Worm (Caenorhabditis elegans) whole organism, mixed stage, embryonic: ENCODE data around the gene C17H11.5.
A peak's percentile ranks its signal among the peaks of the same experiment; 100 is the strongest.

Experiments
- M03D4.4 ChIP-seq: sonication (generic microtip); optimal IDR thresholded peaks from 2 replicates; lab custom pipeline; 2017; ENCODE audit warnings: mild to moderate bottlenecking, missing genetic modification characterization, missing compliant biosample characterization
- bed-3 ChIP-seq: fragments of 200-800 bp; sonication (Bioruptor generic); optimal IDR thresholded peaks from 3 replicates; lab custom pipeline; 2018; ENCODE audit warnings: mild to moderate bottlenecking, missing genetic modification characterization, moderate library complexity, missing compliant biosample characterization
- ceh-43 ChIP-seq: fragments of 200-800 bp; sonication (Bioruptor generic); optimal IDR thresholded peaks from 2 replicates; lab custom pipeline; 2018; ENCODE audit warnings: mild to moderate bottlenecking, missing genetic modification characterization, moderate library complexity, missing compliant biosample characterization
- ceh-83 ChIP-seq: fragments of 200-800 bp; sonication (Bioruptor generic); optimal IDR thresholded peaks from 2 replicates; lab custom pipeline; 2018; ENCODE audit warnings: mild to moderate bottlenecking, missing genetic modification characterization, missing compliant biosample characterization
- ces-1 ChIP-seq: fragments of 150-350 bp; optimal IDR thresholded peaks from 2 replicates; lab custom pipeline; 2014; ENCODE audit warnings: missing biosample characterization, missing genetic modification reagents, missing genetic modification characterization
- cnd-1 ChIP-seq: fragments of 200-800 bp; sonication (Bioruptor generic); optimal IDR thresholded peaks from 2 replicates; lab custom pipeline; 2018; ENCODE audit warnings: mild to moderate bottlenecking, missing genetic modification characterization, missing compliant biosample characterization
- drap-1 ChIP-seq: fragments of 200-800 bp; sonication (Bioruptor generic); optimal IDR thresholded peaks from 3 replicates; lab custom pipeline; 2018; ENCODE audit warnings: mild to moderate bottlenecking, missing genetic modification characterization, missing compliant biosample characterization
- elt-1 ChIP-seq: sonication (generic microtip); optimal IDR thresholded peaks from 2 replicates; lab custom pipeline; 2017; ENCODE audit warnings: missing genetic modification characterization, mild to moderate bottlenecking, missing compliant biosample characterization, antibody characterized with exemption, moderate library complexity, borderline replicate concordance; ENCODE audit not compliant: insufficient read depth
- elt-3 ChIP-seq: fragments of 150-350 bp; optimal IDR thresholded peaks from 2 replicates; lab custom pipeline; 2014; ENCODE audit warnings: missing biosample characterization, missing genetic modification characterization
- flh-1 ChIP-seq: fragments of 200-800 bp; sonication (Bioruptor generic); optimal IDR thresholded peaks from 2 replicates; lab custom pipeline; 2018; ENCODE audit warnings: mild to moderate bottlenecking, missing genetic modification characterization, moderate library complexity, missing compliant biosample characterization
- ham-2 ChIP-seq: fragments of 200-800 bp; sonication (Bioruptor generic); optimal IDR thresholded peaks from 2 replicates; lab custom pipeline; 2018; ENCODE audit warnings: mild to moderate bottlenecking, missing genetic modification characterization, missing compliant biosample characterization
- hlh-1 ChIP-seq: fragments of 150-350 bp; optimal IDR thresholded peaks from 2 replicates; lab custom pipeline; 2014; ENCODE audit warnings: missing biosample characterization, missing genetic modification reagents, missing genetic modification characterization
- lin-13 ChIP-seq: fragments of 150-350 bp; optimal IDR thresholded peaks from 2 replicates; lab custom pipeline; 2014; ENCODE audit warnings: missing biosample characterization, missing genetic modification characterization
- lin-32 ChIP-seq: fragments of 200-800 bp; sonication (Bioruptor generic); optimal IDR thresholded peaks from 2 replicates; lab custom pipeline; 2018; ENCODE audit warnings: mild to moderate bottlenecking, missing genetic modification characterization, missing compliant biosample characterization
- lsy-2 ChIP-seq: fragments of 150-350 bp; optimal IDR thresholded peaks from 2 replicates; lab custom pipeline; 2014; ENCODE audit warnings: missing biosample characterization, missing genetic modification characterization
- mab-5 ChIP-seq: fragments of 150-350 bp; optimal IDR thresholded peaks from 2 replicates; lab custom pipeline; 2014; ENCODE audit warnings: missing biosample characterization, missing genetic modification characterization
- mep-1 ChIP-seq: fragments of 150-350 bp; optimal IDR thresholded peaks from 2 replicates; lab custom pipeline; 2017; ENCODE audit warnings: missing biosample characterization, missing genetic modification reagents, missing genetic modification characterization, inconsistent platforms
- mls-2 ChIP-seq: sonication (generic microtip); optimal IDR thresholded peaks from 2 replicates; lab custom pipeline; 2016; ENCODE audit warnings: mild to moderate bottlenecking, missing genetic modification characterization, moderate library complexity, missing compliant biosample characterization
- nhr-12 ChIP-seq: fragments of 150-350 bp; optimal IDR thresholded peaks from 2 replicates; lab custom pipeline; 2014; ENCODE audit warnings: missing biosample characterization, missing genetic modification characterization
- nhr-2 ChIP-seq: fragments of 150-350 bp; optimal IDR thresholded peaks from 2 replicates; lab custom pipeline; 2014; ENCODE audit warnings: missing biosample characterization, missing genetic modification characterization
- nhr-237 ChIP-seq: fragments of 150-350 bp; optimal IDR thresholded peaks from 2 replicates; lab custom pipeline; 2014; ENCODE audit warnings: missing biosample characterization, missing genetic modification characterization
- nhr-76 ChIP-seq: sonication (generic microtip); optimal IDR thresholded peaks from 2 replicates; lab custom pipeline; 2017; ENCODE audit warnings: missing biosample characterization, missing genetic modification characterization
- pha-4 ChIP-seq: fragments of 150-350 bp; optimal IDR thresholded peaks from 2 replicates; lab custom pipeline; 2018; ENCODE audit warnings: missing biosample characterization, missing genetic modification reagents, missing genetic modification characterization
- sem-2 ChIP-seq: fragments of 200-800 bp; sonication (Bioruptor generic); optimal IDR thresholded peaks from 2 replicates; lab custom pipeline; 2018; ENCODE audit warnings: mild to moderate bottlenecking, missing genetic modification characterization, missing compliant biosample characterization
- snpc-4 ChIP-seq: fragments of 150-350 bp; optimal IDR thresholded peaks from 2 replicates; lab custom pipeline; 2014; ENCODE audit warnings: missing biosample characterization, missing genetic modification characterization
- sptf-1 ChIP-seq: sonication (generic microtip); optimal IDR thresholded peaks from 2 replicates; lab custom pipeline; 2017; ENCODE audit warnings: mild to moderate bottlenecking, missing genetic modification characterization, moderate library complexity, missing compliant biosample characterization
- tbx-8 ChIP-seq: fragments of 200-800 bp; sonication (Bioruptor generic); optimal IDR thresholded peaks from 2 replicates; lab custom pipeline; 2018; ENCODE audit warnings: mild to moderate bottlenecking, missing genetic modification characterization, moderate library complexity, missing compliant biosample characterization
- unc-120 ChIP-seq: sonication (generic microtip); optimal IDR thresholded peaks from 2 replicates; lab custom pipeline; 2017; ENCODE audit warnings: missing genetic modification characterization, missing compliant biosample characterization; ENCODE audit not compliant: poor library complexity, severe bottlenecking
- unc-62 ChIP-seq: fragments of 150-350 bp; optimal IDR thresholded peaks from 2 replicates; lab custom pipeline; 2014; ENCODE audit warnings: missing biosample characterization, missing genetic modification reagents, missing genetic modification characterization
- zip-8 ChIP-seq: fragments of 150-350 bp; optimal IDR thresholded peaks from 2 replicates; lab custom pipeline; 2014; ENCODE audit warnings: missing biosample characterization, missing genetic modification characterization
- ztf-11 ChIP-seq: fragments of 150-350 bp; optimal IDR thresholded peaks from 2 replicates; lab custom pipeline; 2014; ENCODE audit warnings: missing biosample characterization, missing genetic modification characterization

C17H11.5 gene

DNA sequence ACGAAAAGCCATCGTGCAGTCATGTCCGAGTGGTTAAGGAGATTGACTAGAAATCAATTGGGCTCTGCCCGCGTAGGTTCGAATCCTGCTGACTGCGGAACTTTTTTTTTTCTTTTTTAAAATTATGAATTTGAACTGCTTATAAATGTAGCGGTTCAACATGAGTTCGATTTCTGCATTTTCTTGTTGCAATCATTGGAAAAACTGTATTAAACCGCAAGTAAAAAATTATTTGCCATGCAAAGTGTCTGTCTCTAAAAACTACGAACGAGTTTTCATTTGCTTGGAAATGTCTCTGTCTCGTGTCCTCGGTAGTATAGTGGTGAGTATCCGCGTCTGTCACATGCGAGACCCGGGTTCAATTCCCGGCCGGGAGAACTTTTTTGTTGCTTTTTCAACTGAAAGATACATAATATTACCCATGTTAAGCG, 29.5 kb downstream of the C17H11.5 start:
- peak; percentile 12 for TF ChIP-seq mep-1

DNA sequence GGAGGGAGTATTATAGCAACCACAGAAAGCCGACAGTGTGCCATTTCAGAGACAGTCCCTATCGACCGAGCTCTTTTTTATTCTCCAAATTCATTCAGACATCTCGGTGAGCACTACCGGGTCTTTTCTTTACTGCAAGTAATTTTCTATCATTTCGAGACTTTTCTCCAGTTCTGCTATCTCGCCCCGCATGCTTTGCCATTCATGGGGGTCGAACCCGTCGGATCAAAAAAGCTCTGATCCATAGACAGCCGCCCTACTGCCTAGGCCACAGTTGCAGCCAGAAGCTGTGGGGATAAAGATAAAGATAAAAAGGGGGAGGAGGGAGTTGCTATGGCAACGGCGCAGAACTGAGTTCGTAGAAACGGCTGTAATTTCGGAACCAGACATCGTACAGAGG, 33.5 kb downstream of the C17H11.5 start:
- TF ChIP-seq drap-1 (GFP tag; lab: Kevin White, UChicago) (no peak), ceh-43 (GFP tag; lab: Kevin White, UChicago) (no peak), sem-2 (GFP tag; lab: Kevin White, UChicago) (no peak), pha-4 (tag; lab: Kevin White, UChicago) (no peak), mab-5 (tag; lab: Kevin White, UChicago) (no peak), ceh-83 (GFP tag; lab: Kevin White, UChicago) (peak; percentile 56), unc-120 (tag; lab: Kevin White, UChicago) (no peak)

DNA sequence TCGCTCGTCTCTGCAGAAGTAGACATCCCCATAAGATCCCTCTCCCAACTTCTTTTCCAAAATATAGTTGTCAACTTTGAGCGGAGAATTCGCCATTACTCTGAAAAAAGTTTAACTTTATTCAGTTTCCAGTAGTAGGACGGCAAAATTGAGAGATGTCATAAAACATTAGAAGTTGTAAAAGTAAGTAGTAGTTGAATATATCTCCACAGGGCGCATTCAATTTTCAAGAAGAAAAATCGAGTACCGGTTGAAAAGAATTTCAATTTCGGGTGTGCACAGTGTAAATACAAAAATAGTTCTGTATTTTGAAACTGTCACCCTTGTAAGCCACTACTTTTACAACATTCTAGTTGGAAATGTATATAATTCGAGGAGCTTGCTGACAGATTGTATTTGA, 34.3 kb downstream of the C17H11.5 start, which contains the start of gene F22F1.2:
Gene F22F1.2, minus strand, starts transcription at position 101 of the 400 bp plus-strand sequence.
- no peak for TF ChIP-seq sptf-1 (tag; lab: Kevin White, UChicago)
- TF ChIP-seq nhr-12 (tag; lab: Kevin White, UChicago): no peak
- TF ChIP-seq ces-1 (GFP tag; lab: Kevin White, UChicago): no peak
- TF ChIP-seq lin-13 (tag; lab: Kevin White, UChicago): no peak
- no peak for TF ChIP-seq ham-2

DNA sequence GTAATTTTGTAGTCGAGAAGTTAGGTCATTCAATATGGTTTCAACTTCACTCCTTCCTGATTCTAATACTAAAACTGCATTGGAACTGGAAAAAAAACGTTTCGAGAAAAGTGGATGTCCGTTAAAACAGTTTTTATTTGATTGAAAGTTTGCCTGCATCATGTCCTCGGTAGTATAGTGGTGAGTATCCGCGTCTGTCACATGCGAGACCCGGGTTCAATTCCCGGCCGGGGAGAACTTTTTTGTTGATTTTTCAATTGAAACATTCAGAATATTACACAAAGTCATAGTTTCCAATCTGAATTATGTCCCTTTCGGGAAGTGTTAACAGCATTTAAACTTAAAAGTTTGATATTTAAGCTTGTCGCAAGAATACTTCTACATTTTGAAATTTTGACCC, 35.9 kb downstream of the C17H11.5 start:
- TF ChIP-seq sem-2 (GFP tag; lab: Kevin White, UChicago) (no peak), mab-5 (tag; lab: Kevin White, UChicago) (no peak), nhr-76 (tag; lab: Kevin White, UChicago) (no peak), drap-1 (GFP tag; lab: Kevin White, UChicago) (no peak), nhr-237 (no peak), ceh-43 (GFP tag; lab: Kevin White, UChicago) (no peak), ztf-11 (tag; lab: Kevin White, UChicago) (no peak), tbx-8 (GFP tag; lab: Kevin White, UChicago) (no peak), zip-8 (tag; lab: Kevin White, UChicago) (no peak), mls-2 (tag; lab: Kevin White, UChicago) (no peak), hlh-1 (tag; lab: Kevin White, UChicago) (no peak), unc-120 (tag; lab: Kevin White, UChicago) (no peak), snpc-4 (tag; lab: Kevin White, UChicago) (no peak), lin-13 (tag; lab: Kevin White, UChicago) (no peak), pha-4 (tag; lab: Kevin White, UChicago) (no peak), nhr-2 (tag; lab: Kevin White, UChicago) (no peak), bed-3 (GFP tag; lab: Kevin White, UChicago) (no peak)

DNA sequence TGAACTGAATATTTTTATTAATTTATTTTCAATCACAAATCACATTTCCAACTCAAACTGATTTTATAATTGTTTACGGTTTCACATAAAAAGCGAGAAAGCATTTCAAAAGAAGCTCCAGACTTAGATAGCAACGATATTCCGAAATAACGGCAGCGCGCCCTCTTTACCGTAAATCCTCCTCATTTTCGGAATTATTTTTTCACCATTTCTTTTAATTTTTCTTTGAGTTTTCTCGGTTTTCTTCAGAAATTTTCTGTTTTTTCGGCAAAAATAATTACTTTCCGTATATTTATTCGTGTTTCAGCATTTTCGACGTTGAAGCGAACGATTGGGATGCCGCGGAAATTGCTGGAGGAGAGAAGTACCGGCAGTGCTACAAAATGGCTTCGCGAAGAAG, 37.5 kb downstream of the C17H11.5 start, which contains the start of gene C02B8.1:
Gene C02B8.1, plus strand, starts transcription at position 301 of the 400 bp plus-strand sequence.
- TF ChIP-seq nhr-76 (tag; lab: Kevin White, UChicago) (no peak), bed-3 (GFP tag; lab: Kevin White, UChicago) (no peak), mab-5 (tag; lab: Kevin White, UChicago) (no peak), snpc-4 (tag; lab: Kevin White, UChicago) (no peak), ceh-43 (GFP tag; lab: Kevin White, UChicago) (no peak), M03D4.4 (tag; lab: Kevin White, UChicago) (no peak), nhr-2 (tag; lab: Kevin White, UChicago) (no peak), lin-13 (tag; lab: Kevin White, UChicago) (no peak), lsy-2 (no peak), zip-8 (tag; lab: Kevin White, UChicago) (no peak), hlh-1 (tag; lab: Kevin White, UChicago) (no peak)

DNA sequence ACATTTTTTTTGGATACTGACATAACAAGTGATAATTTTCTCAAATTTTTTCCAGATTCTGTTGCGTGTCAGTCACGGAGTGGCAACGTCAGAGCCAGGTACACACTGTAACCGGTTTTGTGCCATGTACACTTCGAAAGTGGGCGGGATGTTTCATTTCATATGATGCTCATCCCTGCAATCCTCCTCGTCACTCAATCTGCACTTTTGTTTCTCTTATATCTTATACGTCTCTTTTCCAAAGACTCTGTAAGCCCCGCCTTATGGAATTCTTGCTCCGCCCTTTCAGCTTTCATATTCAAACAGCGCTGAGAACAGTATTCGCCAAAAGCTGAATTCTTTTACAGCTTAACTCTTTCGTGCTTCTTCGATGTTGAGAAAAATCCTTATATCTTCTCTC, 45.8 kb downstream of the C17H11.5 start, which contains the start of gene C02B8.3:
Gene C02B8.3, plus strand, starts transcription at position 301 of the 400 bp plus-strand sequence.
- TF ChIP-seq ces-1 (GFP tag; lab: Kevin White, UChicago) (no peak), cnd-1 (tag; lab: Kevin White, UChicago) (no peak), ceh-83 (GFP tag; lab: Kevin White, UChicago) (no peak), pha-4 (tag; lab: Kevin White, UChicago) (no peak), nhr-12 (tag; lab: Kevin White, UChicago) (no peak), lin-32 (GFP tag; lab: Kevin White, UChicago) (no peak), ceh-43 (GFP tag; lab: Kevin White, UChicago) (no peak), lin-13 (tag; lab: Kevin White, UChicago) (no peak), unc-62 (GFP tag; lab: Kevin White, UChicago) (no peak), tbx-8 (GFP tag; lab: Kevin White, UChicago) (no peak), elt-1 (no peak), ztf-11 (tag; lab: Kevin White, UChicago) (no peak), elt-3 (tag; lab: Kevin White, UChicago) (no peak), nhr-2 (tag; lab: Kevin White, UChicago) (no peak), M03D4.4 (tag; lab: Kevin White, UChicago) (no peak), mab-5 (tag; lab: Kevin White, UChicago) (no peak), flh-1 (GFP tag; lab: Kevin White, UChicago) (no peak)
